Fruit fly (Drosophila melanogaster) ovary, adult (tissue): ENCODE results near the gene Ssb-c31a.

Experiments
- CG17801 ChIP-seq: fragments of 200-800 bp; optimal IDR thresholded peaks from 2 replicates; lab custom pipeline; 2019; ENCODE audit warnings: missing biosample characterization, mild to moderate bottlenecking, missing genetic modification characterization, moderate library complexity; ENCODE audit not compliant: partially characterized antibody

The Ssb-c31a gene

DNA sequence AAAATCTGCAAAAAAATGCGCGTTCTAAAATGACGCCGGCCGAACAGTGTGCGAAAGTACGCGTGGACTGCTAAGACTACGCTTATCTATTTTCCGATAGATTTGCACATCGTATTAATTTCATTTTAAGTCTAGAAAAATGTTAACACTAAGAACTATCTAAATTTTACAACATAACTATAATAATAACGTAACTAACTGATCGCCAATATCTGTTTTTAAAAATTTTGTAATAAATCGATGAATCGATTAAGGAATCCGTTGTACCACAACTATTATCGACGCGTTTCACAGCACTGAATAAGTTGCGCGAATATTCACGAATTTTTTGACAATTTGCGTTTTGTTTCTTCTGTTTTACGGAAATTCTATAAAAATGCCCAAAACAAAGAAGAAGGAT, at the start of gene Ssb-c31a:
Gene Ssb-c31a, plus strand, starts transcription at position 278 of the 400 bp plus-strand sequence.
- peak; percentile 78 for TF ChIP-seq CG17801 (GFP tag; lab: Kevin White, UChicago)

DNA sequence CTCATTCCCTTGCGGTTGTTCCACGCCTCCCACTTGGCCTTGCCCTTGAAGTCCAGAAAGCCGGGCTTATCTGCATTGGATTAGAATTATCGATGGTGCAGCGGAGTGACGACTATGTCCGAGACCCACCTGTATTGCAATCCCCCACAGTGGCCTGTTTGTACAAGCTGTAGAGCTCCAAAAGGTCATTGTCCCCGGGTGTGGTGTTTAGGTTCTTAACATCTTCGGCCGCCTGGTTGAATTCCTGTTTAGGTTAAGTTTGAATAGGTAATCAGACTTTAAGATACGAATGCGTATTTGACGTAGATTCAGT, 49.2 kb upstream of the Ssb-c31a start:
- no peak for TF ChIP-seq CG17801 (GFP tag; lab: Kevin White, UChicago)

DNA sequence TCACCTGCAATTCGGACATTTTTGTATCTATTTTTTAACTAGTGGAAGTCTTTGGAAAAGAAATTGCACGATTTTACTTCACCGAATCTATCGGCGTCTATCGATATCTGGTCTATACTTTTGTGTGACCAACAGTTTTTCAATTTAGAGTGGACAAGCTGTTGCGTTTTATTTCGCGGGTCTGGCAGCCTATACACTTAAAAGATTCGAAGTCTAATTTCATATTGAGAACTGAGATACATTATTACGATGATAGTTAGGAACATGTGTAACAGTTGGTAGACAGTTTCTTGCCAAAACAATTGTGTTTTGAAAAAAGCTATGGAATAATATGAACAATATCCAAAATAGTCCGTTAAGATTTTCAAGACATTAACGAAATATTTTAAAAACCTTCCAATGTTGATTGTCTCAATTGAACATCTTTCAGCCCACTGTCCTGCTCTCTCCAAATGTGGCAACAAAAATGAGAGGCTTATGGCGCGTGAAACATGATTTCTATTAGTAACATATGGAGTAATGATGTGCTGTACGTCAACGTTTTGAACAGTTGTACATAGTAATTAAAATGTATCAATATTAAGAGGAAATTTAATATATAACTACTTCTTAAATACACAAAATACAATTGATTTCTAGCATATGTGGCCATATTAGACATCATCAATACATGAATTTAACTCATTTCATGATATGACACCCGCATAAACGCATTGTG, 48.7 kb upstream of the Ssb-c31a start, which contains the start of gene Acbp1:
Gene Acbp1, minus strand, starts transcription at position 146 of the 718 bp plus-strand sequence.
- peak; percentile 99 for TF ChIP-seq CG17801 (GFP tag; lab: Kevin White, UChicago)

DNA sequence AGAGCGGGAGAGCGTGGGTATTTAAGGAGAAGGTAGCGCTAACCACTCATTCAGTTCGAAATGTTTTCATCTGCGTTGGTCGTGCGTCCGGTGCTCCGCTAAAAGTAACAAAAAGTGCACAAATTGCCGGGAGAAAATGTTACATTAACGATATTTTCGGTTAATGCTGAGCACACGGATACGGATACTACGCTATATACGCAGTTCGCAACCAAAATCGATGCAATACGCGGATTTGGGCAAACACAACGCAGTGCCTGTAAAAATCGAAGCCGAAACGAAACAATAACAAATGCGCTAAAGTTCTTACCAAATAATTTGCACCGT, 48.2 kb upstream of the Ssb-c31a start, which contains the start of gene Piezo:
Gene Piezo, plus strand, starts transcription at position 49 of the 327 bp plus-strand sequence.
- no peak for TF ChIP-seq CG17801 (GFP tag; lab: Kevin White, UChicago)

DNA sequence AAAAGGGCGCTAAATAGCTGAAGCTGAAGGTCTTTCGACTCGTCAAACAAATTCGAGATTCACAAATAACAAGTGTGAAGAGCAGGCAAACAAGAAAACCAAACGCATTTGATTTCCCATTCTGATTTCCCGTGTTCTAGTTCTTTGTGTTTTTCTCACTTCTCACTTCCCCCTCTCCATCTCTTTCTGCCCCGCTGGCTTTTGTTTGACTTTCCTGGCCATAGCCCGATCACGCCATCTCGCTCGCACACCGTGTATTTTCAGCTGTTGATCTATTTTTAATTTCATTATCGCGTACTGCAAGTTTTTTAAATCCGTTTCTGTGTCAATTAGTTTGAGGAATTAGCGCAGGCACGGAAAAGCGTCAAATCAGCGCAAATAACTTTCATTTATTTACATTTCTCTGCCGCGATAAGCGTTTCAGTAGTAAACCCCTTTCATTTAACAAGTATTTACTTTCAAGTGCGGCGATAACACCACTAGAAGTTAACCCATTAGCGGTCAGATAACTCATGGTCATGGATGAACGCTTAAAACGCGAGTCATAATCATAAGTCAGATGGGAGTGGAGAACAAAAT, 47.5 kb upstream of the Ssb-c31a start:
- peak; percentile 11 for TF ChIP-seq CG17801 (GFP tag; lab: Kevin White, UChicago)

DNA sequence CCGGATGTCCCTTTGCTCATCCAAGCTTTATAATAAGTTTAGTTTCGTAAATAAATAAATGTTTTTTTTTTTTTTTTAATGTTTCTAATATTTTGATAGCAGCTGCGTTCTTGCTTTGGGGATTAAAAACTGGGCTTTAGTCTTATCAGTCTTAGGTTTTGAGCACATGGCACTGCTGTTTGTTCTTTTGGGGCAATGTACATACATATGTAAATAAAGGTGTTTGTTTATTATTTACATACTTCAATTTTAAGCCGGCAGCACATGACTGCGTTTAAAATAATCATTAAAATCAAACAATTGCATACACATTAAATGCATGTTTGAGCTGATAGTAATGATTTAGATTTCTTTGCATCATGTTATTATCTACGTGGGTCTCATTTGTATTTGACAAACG, 46.9 kb upstream of the Ssb-c31a start:
- no peak for TF ChIP-seq CG17801 (GFP tag; lab: Kevin White, UChicago)

DNA sequence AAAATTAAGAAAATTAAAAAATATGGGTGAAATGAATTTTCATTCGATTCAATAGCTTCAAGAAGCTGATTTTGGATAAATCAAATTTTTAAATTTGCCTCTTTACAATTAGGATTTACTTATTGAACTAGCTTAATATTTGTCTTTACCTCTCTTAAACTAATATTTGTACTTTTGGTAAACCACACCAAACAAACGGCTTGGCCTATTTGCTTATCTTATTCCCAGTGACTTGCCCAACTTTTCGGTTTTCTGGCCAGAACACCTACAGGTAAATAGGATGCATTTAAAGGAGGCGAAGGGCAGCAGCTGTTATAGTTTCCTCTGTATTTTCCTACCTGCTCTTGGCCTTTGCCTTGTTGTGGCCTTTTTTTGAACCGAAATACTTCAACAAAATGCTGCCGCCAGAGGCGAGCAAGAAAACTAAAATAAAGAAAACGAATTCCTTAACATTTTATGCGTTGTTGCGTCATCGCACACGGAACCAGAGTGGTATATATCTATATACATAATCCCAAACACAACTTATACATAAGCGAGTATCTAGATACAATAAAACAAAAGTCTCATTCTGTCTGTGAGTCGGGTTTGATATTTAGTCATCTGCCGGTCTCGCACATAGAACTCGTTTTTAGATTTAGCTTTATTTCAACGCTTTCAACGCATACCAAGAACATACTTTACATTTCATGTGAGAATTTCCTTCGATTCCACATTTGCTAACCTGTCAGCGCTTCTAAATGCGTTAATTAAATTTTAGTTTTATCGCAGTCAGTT, 45.2 kb upstream of the Ssb-c31a start:
- no peak for TF ChIP-seq CG17801 (GFP tag; lab: Kevin White, UChicago)

DNA sequence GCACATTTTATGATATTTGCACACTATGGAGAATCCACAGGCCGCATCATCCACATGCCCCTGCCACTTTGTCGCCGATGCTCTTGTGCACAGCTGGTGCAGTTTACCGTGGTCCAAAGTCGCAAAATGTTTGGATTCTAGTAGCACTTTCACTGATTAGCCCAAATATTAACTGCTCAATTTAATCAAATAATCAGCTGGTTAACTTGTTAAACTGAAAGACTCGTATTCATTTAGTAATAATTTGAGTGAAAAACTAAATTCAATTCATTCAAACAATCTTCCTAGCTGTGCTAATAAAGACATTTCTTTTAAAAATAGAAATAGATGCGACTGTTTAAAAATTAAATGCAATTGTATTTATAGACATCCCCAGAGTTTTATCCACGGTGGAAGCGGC, 43.1 kb upstream of the Ssb-c31a start:
- no peak for TF ChIP-seq CG17801 (GFP tag; lab: Kevin White, UChicago)

DNA sequence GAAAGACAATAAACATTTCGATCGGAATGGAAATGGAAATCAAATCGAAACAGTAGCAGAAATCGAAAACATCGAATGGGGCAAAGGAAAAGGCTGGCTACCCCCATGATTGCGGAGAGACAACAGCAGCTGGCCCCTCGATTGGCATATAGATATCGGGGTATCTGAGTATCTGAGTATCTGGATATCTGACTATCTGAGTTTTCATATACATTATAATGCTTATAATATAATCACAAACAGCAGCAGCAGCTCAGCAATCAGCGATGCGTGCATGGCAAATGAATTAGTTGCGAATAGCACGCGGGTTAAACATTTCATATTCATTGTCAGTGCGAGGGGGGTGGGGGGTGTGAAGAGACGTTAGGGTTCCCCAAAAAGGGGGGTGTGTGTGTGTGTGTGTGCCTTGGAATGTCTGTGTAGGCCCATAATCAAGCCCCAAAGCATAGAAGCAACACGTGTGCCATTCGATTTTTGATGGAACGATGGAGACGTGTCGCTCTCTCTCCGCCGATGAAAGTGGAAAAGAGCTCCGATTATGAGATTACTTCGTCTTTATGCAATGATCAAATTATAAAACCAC, 40.5 kb upstream of the Ssb-c31a start:
- no peak for TF ChIP-seq CG17801 (GFP tag; lab: Kevin White, UChicago)

DNA sequence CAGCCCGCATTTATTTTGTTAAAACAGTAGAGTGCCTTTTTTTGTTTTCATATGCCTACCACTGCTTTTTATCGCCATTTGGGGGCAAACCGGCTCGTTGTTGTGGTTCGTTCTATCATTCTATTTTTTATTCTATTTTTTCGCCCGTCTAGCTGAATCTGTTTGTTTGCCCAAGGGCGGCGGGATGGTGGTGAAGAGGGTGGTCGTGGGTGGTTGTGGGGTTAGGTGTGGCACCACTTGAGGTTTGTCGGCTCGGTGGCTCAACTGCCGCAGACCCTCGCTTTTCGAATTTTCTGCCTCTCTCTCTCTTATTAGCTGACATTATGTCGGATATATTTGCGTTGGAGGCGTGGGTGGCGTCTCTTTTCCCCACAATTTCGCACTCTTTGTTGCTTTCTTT, 39.6 kb upstream of the Ssb-c31a start:
- no peak for TF ChIP-seq CG17801 (GFP tag; lab: Kevin White, UChicago)

DNA sequence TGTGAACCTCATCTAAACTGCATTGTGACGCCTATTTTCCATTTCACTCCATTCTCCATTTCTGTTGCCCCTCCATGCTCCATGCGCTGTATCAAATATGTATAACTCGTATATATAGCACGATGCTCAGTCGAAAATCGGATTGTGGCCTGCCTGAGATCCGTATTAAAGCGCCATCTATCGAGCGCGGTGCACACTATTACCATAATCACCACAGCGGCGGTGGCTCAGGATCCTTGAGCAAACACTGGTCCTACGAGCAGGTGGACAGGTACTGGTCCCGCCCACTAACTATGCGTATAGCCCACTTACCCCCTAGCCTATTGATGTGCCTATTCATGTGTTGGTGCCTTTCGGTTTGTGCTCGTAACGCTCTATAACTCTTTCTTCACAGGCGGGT, 26.1 kb upstream of the Ssb-c31a start:
- no peak for TF ChIP-seq CG17801 (GFP tag; lab: Kevin White, UChicago)

DNA sequence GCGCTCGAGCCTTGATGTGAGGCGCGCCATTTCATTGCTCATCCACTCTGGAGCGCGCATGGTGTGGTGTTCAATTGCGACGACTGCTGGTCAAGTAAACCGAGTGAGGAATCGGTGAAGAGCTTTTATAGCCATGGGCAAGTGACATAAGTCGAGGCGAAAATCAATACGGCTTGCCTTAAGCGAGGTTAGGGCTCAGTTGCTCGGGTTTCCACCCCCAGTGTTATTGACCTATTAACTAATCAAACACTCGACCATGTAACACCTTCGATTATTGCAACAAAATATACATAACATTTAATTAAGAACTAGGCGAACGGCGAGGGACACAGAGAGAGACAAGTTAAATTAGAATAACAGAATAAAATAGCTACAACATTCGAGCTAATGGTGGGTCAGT, 20.5 kb upstream of the Ssb-c31a start, which contains the start of gene CG34134:
Gene CG34134, minus strand, starts transcription at position 101 of the 400 bp plus-strand sequence.
- TF ChIP-seq CG17801 (GFP tag; lab: Kevin White, UChicago): no peak

DNA sequence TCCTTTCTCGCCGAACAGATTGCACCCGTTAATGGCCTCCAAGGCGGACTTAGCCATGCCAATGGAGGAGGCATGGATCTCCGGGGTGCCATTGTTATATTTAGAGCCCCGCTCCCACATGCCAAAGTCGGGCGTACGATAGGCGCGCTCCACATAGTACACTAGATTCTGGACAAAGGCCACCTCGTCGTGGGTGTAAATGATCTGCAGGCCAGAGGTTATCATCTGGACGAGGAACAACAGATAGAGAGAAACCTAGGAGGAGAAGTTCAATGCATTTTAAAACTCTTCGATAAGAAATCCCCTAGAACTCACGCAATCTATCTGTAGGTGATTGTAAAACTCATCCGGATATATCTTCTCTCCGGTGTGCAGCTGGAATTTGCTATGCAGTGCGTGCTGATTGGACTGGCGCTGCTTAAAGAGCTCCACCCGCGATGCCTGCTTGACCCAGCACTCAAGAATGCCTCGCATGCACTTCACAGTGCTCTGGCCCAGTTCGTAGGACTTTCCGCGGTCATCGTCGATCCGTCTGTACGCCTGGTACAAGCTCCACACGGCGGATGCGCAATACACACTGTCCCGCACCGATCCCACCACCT, 15.3 kb upstream of the Ssb-c31a start:
- TF ChIP-seq CG17801 (GFP tag; lab: Kevin White, UChicago): no peak

DNA sequence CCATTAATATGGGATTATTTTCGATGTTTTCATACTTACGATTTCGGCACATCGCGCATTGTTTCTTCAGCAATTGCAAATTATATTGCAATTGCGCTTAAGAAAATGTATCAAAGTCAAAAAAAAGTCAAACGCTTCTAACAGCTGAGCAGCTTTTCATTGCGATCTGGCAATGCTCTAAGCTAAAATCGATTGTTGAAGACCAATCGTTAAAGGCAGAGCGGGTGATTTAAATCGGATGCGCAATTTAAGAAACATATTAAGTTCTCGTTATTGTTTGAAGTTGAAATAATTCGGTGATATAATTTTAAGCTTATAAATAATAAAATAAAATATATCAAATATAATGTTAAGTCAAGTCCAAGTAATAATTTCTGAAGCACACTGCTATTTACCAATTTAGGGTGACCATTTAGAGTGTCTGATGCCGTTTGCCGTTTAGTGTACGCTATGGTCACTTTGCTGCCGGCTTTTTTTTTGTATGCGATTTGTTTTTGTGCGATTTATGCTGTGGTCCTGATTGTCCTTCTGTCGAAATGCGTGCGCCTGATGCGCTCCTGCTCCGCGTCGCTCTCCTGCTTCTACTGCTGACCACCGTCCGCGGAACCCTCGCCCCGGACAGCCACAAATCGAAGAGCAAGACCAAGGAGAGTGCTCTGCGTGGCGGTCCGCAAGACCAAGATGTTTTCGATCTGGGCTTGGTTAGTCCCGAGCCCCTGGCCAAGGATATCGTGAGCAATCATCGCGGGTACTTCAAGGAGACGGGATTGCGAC, 14.2 kb upstream of the Ssb-c31a start, which contains the start of the genes CG8475 and CG8460:
Gene CG8475, minus strand, starts transcription at position 162 of the 774 bp plus-strand sequence.
Gene CG8460, plus strand, starts transcription at position 437 of the 774 bp plus-strand sequence.
- TF ChIP-seq CG17801 (GFP tag; lab: Kevin White, UChicago): no peak
